Worm (Caenorhabditis elegans) whole organism, early embryonic: ENCODE data around the gene C25F9.2.

Source experiments
- B0310.2 ChIP-seq: sonication (generic microtip); optimal IDR thresholded peaks from 2 replicates; lab custom pipeline; 2016; ENCODE audit warnings: mild to moderate bottlenecking, missing genetic modification characterization, missing compliant biosample characterization
- ceh-36 ChIP-seq: sonication (generic microtip); optimal IDR thresholded peaks from 2 replicates; lab custom pipeline; 2016; ENCODE audit warnings: missing genetic modification characterization, inconsistent platforms, missing compliant biosample characterization
- hnd-1 ChIP-seq: sonication (generic microtip); optimal IDR thresholded peaks from 2 replicates; lab custom pipeline; 2016; ENCODE audit warnings: missing genetic modification characterization, missing compliant biosample characterization

The C25F9.2 gene

ce11 chrV:19473842-19474514 is 52.7 kb downstream of the C25F9.2 start, which contains the start of gene Y43F8B.10:
Gene Y43F8B.10, plus strand, starts transcription at chrV:19474464.
- TF ChIP-seq hnd-1 (tag; lab: Kevin White, UChicago) (no peak), B0310.2 (tag; lab: Kevin White, UChicago) (no peak), ceh-36 (no peak)
